Fruit fly (Drosophila melanogaster) whole organism, embryonic: ENCODE measurements around the gene dock.

Experiments
- Atf3 ChIP-seq: fragments of 200-800 bp; sonication (Bioruptor generic); optimal IDR thresholded peaks from 3 replicates; lab custom pipeline; 2016; ENCODE audit warnings: missing biosample characterization, missing genetic modification characterization
- Awh ChIP-seq: fragments of 200-800 bp; sonication (Bioruptor generic); IDR thresholded peaks from 2 replicates; pipeline ENCODE4, ENCODE4 v1.3.6; 2022; ENCODE audit warnings: missing biosample characterization, missing genetic modification characterization
- CG10267 ChIP-seq: fragments of 200-800 bp; sonication (Bioruptor generic); optimal IDR thresholded peaks from 2 replicates; lab custom pipeline; 2018; ENCODE audit warnings: missing biosample characterization, mild to moderate bottlenecking, missing genetic modification characterization, moderate library complexity
- CG12104 ChIP-seq: fragments of 200-800 bp; sonication (Bioruptor generic); optimal IDR thresholded peaks from 3 replicates; lab custom pipeline; 2016; ENCODE audit warnings: missing biosample characterization, missing genetic modification characterization
- CG12659 ChIP-seq: fragments of 200-800 bp; sonication (Bioruptor generic); optimal IDR thresholded peaks from 3 replicates; lab custom pipeline; 2017; ENCODE audit warnings: mild to moderate bottlenecking, missing biosample characterization, missing genetic modification reagents, missing genetic modification characterization
- CG12769 ChIP-seq: fragments of 200-800 bp; sonication (Bioruptor generic); optimal IDR thresholded peaks from 2 replicates; lab custom pipeline; 2019; ENCODE audit warnings: missing biosample characterization, mild to moderate bottlenecking, missing genetic modification characterization, moderate library complexity
- CG13894 ChIP-seq: fragments of 200-800 bp; sonication (Bioruptor generic); optimal IDR thresholded peaks from 3 replicates; lab custom pipeline; 2018; ENCODE audit warnings: missing biosample characterization, mild to moderate bottlenecking, missing genetic modification characterization, moderate library complexity
- CG16813 ChIP-seq: fragments of 200-800 bp; sonication (Bioruptor generic); IDR thresholded peaks from 3 replicates; pipeline ENCODE4 v1.3.6; 2022; ENCODE audit warnings: missing biosample characterization, missing genetic modification characterization; ENCODE audit not compliant: partially characterized antibody
- CG17359 ChIP-seq: fragments of 200-800 bp; sonication (Bioruptor generic); optimal IDR thresholded peaks from 3 replicates; lab custom pipeline; 2018; ENCODE audit warnings: missing biosample characterization, mild to moderate bottlenecking, missing genetic modification characterization, moderate library complexity
- CG17568 ChIP-seq: fragments of 200-800 bp; sonication (Bioruptor generic); optimal IDR thresholded peaks from 2 replicates; lab custom pipeline; 2018; ENCODE audit warnings: missing biosample characterization, mild to moderate bottlenecking, missing genetic modification characterization, moderate library complexity
- CG1792 ChIP-seq: fragments of 200-800 bp; sonication (Bioruptor generic); optimal IDR thresholded peaks from 2 replicates; lab custom pipeline; 2016; ENCODE audit warnings: missing biosample characterization, missing genetic modification characterization
- CG2712 ChIP-seq: fragments of 200-800 bp; optimal IDR thresholded peaks from 3 replicates; lab custom pipeline; 2019; ENCODE audit warnings: missing biosample characterization, mild to moderate bottlenecking, missing genetic modification characterization, moderate library complexity
- CG3065 ChIP-seq: fragments of 200-800 bp; sonication (Bioruptor generic); optimal IDR thresholded peaks from 2 replicates; lab custom pipeline; 2016; ENCODE audit warnings: missing biosample characterization, missing genetic modification characterization
- CG31365 ChIP-seq: fragments of 200-800 bp; sonication (Bioruptor generic); optimal IDR thresholded peaks from 2 replicates; lab custom pipeline; 2018; ENCODE audit warnings: missing biosample characterization, mild to moderate bottlenecking, missing genetic modification characterization
- CG3281 ChIP-seq: fragments of 200-800 bp; sonication (Bioruptor generic); optimal IDR thresholded peaks from 3 replicates; lab custom pipeline; 2017; ENCODE audit warnings: missing biosample characterization, mild to moderate bottlenecking, missing genetic modification characterization
- CG3407 ChIP-seq: fragments of 200-800 bp; sonication (Bioruptor generic); optimal IDR thresholded peaks from 2 replicates; lab custom pipeline; 2018; ENCODE audit warnings: missing biosample characterization, mild to moderate bottlenecking, missing genetic modification characterization
- CG4820 ChIP-seq: fragments of 200-800 bp; sonication (Bioruptor generic); optimal IDR thresholded peaks from 3 replicates; lab custom pipeline; 2016; ENCODE audit warnings: missing biosample characterization, missing genetic modification characterization
- CG6272 ChIP-seq: fragments of 200-800 bp; sonication (Bioruptor generic); IDR thresholded peaks from 2 replicates; pipeline ENCODE4 v1.3.6; 2022; ENCODE audit warnings: missing biosample characterization, missing genetic modification characterization
- CG6654 ChIP-seq: fragments of 200-800 bp; sonication (Bioruptor generic); optimal IDR thresholded peaks from 2 replicates; lab custom pipeline; 2017; ENCODE audit warnings: missing biosample characterization, mild to moderate bottlenecking, missing genetic modification characterization
- CG8281 ChIP-seq: fragments of 200-800 bp; sonication (Bioruptor generic); optimal IDR thresholded peaks from 2 replicates; lab custom pipeline; 2018; ENCODE audit warnings: missing biosample characterization, mild to moderate bottlenecking, missing genetic modification characterization, moderate library complexity
- CG8290 ChIP-seq, 3 experiments: fragments of 200-800 bp; sonication (Bioruptor generic); optimal IDR thresholded peaks; 2 replicates each; lab custom pipeline; 2016 to 2019; ENCODE audit warnings: missing biosample characterization in 3 of 3, missing genetic modification characterization in 3 of 3, mild to moderate bottlenecking in 2 of 3, moderate library complexity in 1 of 3
- CG9609 ChIP-seq: fragments of 200-800 bp; sonication (Bioruptor generic); optimal IDR thresholded peaks from 3 replicates; lab custom pipeline; 2016; ENCODE audit warnings: missing biosample characterization, missing genetic modification characterization
- CG9727 ChIP-seq: fragments of 200-800 bp; sonication (Bioruptor generic); optimal IDR thresholded peaks from 3 replicates; lab custom pipeline; 2017; ENCODE audit warnings: missing biosample characterization, mild to moderate bottlenecking, missing genetic modification characterization
- CoRest ChIP-seq: fragments of 200-800 bp; sonication (Bioruptor generic); optimal IDR thresholded peaks from 3 replicates; lab custom pipeline; 2018; ENCODE audit warnings: missing biosample characterization, mild to moderate bottlenecking, missing genetic modification characterization, moderate library complexity
- Dbx ChIP-seq: fragments of 200-800 bp; sonication (Bioruptor generic); IDR thresholded peaks from 3 replicates; pipeline ENCODE4 v1.3.6; 2022; ENCODE audit warnings: missing biosample characterization, missing genetic modification characterization
- Deaf1 ChIP-seq: fragments of 200-800 bp; optimal IDR thresholded peaks from 3 replicates; lab custom pipeline; 2019; ENCODE audit warnings: missing biosample characterization, mild to moderate bottlenecking, missing genetic modification characterization, moderate library complexity
- Dref ChIP-seq: fragments of 200-800 bp; sonication (Bioruptor generic); IDR thresholded peaks from 2 replicates; pipeline ENCODE4 v1.3.6; 2022; ENCODE audit warnings: missing biosample characterization, missing genetic modification characterization
- ERR ChIP-seq: fragments of 200-800 bp; sonication (Bioruptor generic); optimal IDR thresholded peaks from 2 replicates; lab custom pipeline; 2016; ENCODE audit warnings: missing biosample characterization, missing genetic modification characterization
- Ets65A ChIP-seq: fragments of 200-800 bp; sonication (Bioruptor generic); peaks from one replicate; lab custom pipeline; 2016; ENCODE audit warnings: missing biosample characterization, missing genetic modification characterization
- Fer1 ChIP-seq: fragments of 200-800 bp; sonication (Bioruptor generic); optimal IDR thresholded peaks from 2 replicates; lab custom pipeline; 2017; ENCODE audit warnings: missing biosample characterization, mild to moderate bottlenecking, missing genetic modification characterization
- Gsc ChIP-seq: fragments of 200-800 bp; sonication (Bioruptor generic); IDR thresholded peaks from 2 replicates; pipeline ENCODE4 v1.3.6; 2022; ENCODE audit warnings: missing biosample characterization, missing genetic modification characterization
- HmgZ ChIP-seq: fragments of 200-800 bp; sonication (Bioruptor generic); optimal IDR thresholded peaks from 2 replicates; lab custom pipeline; 2018; ENCODE audit warnings: missing biosample characterization, mild to moderate bottlenecking, missing genetic modification characterization
- Lhr ChIP-seq: fragments of 200-800 bp; sonication (Bioruptor generic); optimal IDR thresholded peaks from 3 replicates; lab custom pipeline; 2017; ENCODE audit warnings: mild to moderate bottlenecking, missing biosample characterization, missing genetic modification reagents, missing genetic modification characterization
- NFAT ChIP-seq: fragments of 200-800 bp; sonication (Bioruptor generic); IDR thresholded peaks from 2 replicates; pipeline ENCODE4 v1.3.6; 2022; ENCODE audit warnings: missing biosample characterization, missing genetic modification characterization
- PHDP ChIP-seq: fragments of 200-800 bp; sonication (Bioruptor generic); optimal IDR thresholded peaks from 3 replicates; lab custom pipeline; 2018; ENCODE audit warnings: missing biosample characterization, mild to moderate bottlenecking, missing genetic modification characterization, moderate library complexity
- Sry-β ChIP-seq: fragments of 200-800 bp; sonication (Bioruptor generic); optimal IDR thresholded peaks from 2 replicates; lab custom pipeline; 2018; ENCODE audit warnings: missing biosample characterization, mild to moderate bottlenecking, missing genetic modification characterization, moderate library complexity
- Xbp1 ChIP-seq: fragments of 200-800 bp; sonication (Bioruptor generic); optimal IDR thresholded peaks from 3 replicates; lab custom pipeline; 2016; ENCODE audit warnings: missing biosample characterization, mild to moderate bottlenecking, missing genetic modification characterization
- cg ChIP-seq: fragments of 200-800 bp; sonication (Bioruptor generic); optimal IDR thresholded peaks from 3 replicates; lab custom pipeline; 2019; ENCODE audit warnings: missing biosample characterization, mild to moderate bottlenecking, missing genetic modification characterization, moderate library complexity
- dmrt99B ChIP-seq: fragments of 200-800 bp; sonication (Bioruptor generic); optimal IDR thresholded peaks from 2 replicates; lab custom pipeline; 2018; ENCODE audit warnings: missing biosample characterization, mild to moderate bottlenecking, missing genetic modification characterization, moderate library complexity
- ftz-f1 ChIP-seq: fragments of 200-800 bp; sonication (Bioruptor generic); optimal IDR thresholded peaks from 2 replicates; lab custom pipeline; 2016; ENCODE audit warnings: missing biosample characterization, missing genetic modification characterization
- fu2 ChIP-seq: fragments of 200-800 bp; sonication (Bioruptor generic); optimal IDR thresholded peaks from 2 replicates; lab custom pipeline; 2016; ENCODE audit warnings: missing biosample characterization, missing genetic modification characterization
- hb ChIP-seq: fragments of 200-800 bp; sonication (Bioruptor generic); IDR thresholded peaks from 3 replicates; pipeline ENCODE4 v1.3.6; 2022; ENCODE audit warnings: missing biosample characterization, missing genetic modification characterization; ENCODE audit not compliant: partially characterized antibody
- jumu ChIP-seq: fragments of 200-800 bp; sonication (Bioruptor generic); optimal IDR thresholded peaks from 3 replicates; lab custom pipeline; 2016; ENCODE audit warnings: missing biosample characterization, missing genetic modification characterization
- mirr ChIP-seq: fragments of 200-800 bp; sonication (Bioruptor generic); optimal IDR thresholded peaks from 3 replicates; lab custom pipeline; 2018; ENCODE audit warnings: missing biosample characterization, mild to moderate bottlenecking, missing genetic modification characterization
- nmo ChIP-seq: fragments of 200-800 bp; sonication (Bioruptor generic); optimal IDR thresholded peaks from 2 replicates; lab custom pipeline; 2018; ENCODE audit warnings: missing biosample characterization, mild to moderate bottlenecking, missing genetic modification characterization, moderate library complexity
- peb ChIP-seq: fragments of 200-800 bp; sonication (Bioruptor generic); IDR thresholded peaks from 2 replicates; pipeline ENCODE4 v1.3.6; 2022; ENCODE audit warnings: missing biosample characterization, missing genetic modification characterization
- row ChIP-seq: fragments of 200-800 bp; sonication (Bioruptor generic); IDR thresholded peaks from 3 replicates; pipeline ENCODE4 v1.3.6; 2022; ENCODE audit warnings: missing biosample characterization, missing genetic modification characterization
- sd ChIP-seq: fragments of 200-800 bp; sonication (Bioruptor generic); optimal IDR thresholded peaks from 3 replicates; lab custom pipeline; 2018; ENCODE audit warnings: missing biosample characterization, mild to moderate bottlenecking, missing genetic modification characterization, moderate library complexity
- sna ChIP-seq: fragments of 200-800 bp; sonication (Bioruptor generic); IDR thresholded peaks from 2 replicates; pipeline ENCODE4 v1.3.6; 2022; ENCODE audit warnings: missing biosample characterization, missing genetic modification characterization; ENCODE audit not compliant: partially characterized antibody
- yki ChIP-seq: fragments of >200 bp; optimal IDR thresholded peaks from 3 replicates; lab custom pipeline; 2018

dock gene

DNA sequence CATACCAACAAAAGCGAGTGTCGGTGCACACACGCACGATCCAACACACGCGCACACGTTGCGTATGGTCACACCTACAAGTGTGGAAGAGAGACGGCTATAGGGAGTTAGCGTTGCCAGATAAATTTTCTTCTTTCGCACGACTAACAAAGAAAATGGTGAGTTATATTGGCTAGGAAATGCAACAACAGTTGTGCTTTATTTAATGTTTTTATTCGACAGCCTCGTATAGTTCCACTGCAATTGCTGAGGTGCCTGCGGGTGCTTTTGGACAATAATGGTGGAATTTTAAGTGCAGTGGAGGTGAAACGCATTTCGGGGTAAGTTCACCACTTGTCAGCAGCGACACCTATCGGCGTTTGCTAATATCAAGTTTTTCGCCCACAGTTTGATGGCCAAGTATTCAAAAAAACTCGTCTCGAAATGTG lies 45.7 kb downstream of the dock start (continued):
- TF ChIP-seq CG8281 (no peak), dmrt99B (no peak), CG6654 (GFP tag; lab: Kevin White, UChicago) (peak; percentile 86), Deaf1 (tag; lab: Kevin White, UChicago) (peak; percentile 1), Sry-β (GFP tag; lab: Kevin White, UChicago) (peak; percentile 10), CG3281 (GFP tag; lab: Kevin White, UChicago) (peak; percentile 17), yki (lab: Kevin White, UChicago) (no peak), CG8290 (GFP tag; optimal IDR thresholded peaks at IDR 0.05; lab: Kevin White, UChicago) (no peak), CG8290 (tag; optimal IDR thresholded peaks at IDR 0.05; lab: Kevin White, UChicago) (peak in 1 of 2 experiments; percentile 52), CG12104 (GFP tag; lab: Kevin White, UChicago) (peak; percentile 34), CG3407 (GFP tag; lab: Kevin White, UChicago) (no peak), CG12769 (tag; lab: Kevin White, UChicago) (peak; percentile 53), CG13894 (tag; lab: Kevin White, UChicago) (peak; percentile 63), NFAT (GFP tag; lab: Robert Waterston, UW) (peak; percentile 51; the same call in 1 of the 2 replicates), CG6272 (GFP tag; lab: Robert Waterston, UW) (no peak), Atf3 (GFP tag; lab: Kevin White, UChicago) (peak; percentile 30), row (GFP tag; lab: Robert Waterston, UW) (peak; percentile 8; the same call in 1 of the 3 replicates), fu2 (GFP tag; lab: Kevin White, UChicago) (no peak), CG3065 (GFP tag; lab: Kevin White, UChicago) (peak; percentile 1), Xbp1 (GFP tag; lab: Kevin White, UChicago) (peak; percentile 6), CoRest (tag; lab: Kevin White, UChicago) (no peak), CG12659 (GFP tag; lab: Kevin White, UChicago) (no peak), HmgZ (tag; lab: Kevin White, UChicago) (peak; percentile 36), CG2712 (peak; percentile 18), CG1792 (no peak), CG10267 (tag; lab: Kevin White, UChicago) (peak; percentile 12), Lhr (GFP tag; lab: Kevin White, UChicago) (no peak), sd (tag; lab: Kevin White, UChicago) (peak; percentile 68), CG4820 (GFP tag; lab: Kevin White, UChicago) (peak; percentile 17), PHDP (tag; lab: Kevin White, UChicago) (no peak), nmo (GFP tag; lab: Kevin White, UChicago) (peak; percentile 25), Ets65A (GFP tag; lab: Kevin White, UChicago) (peak; percentile 87), ERR (GFP tag; lab: Kevin White, UChicago) (peak; percentile 30), ftz-f1 (peak; percentile 30), Gsc (no peak), hb (GFP tag; lab: Robert Waterston, UW) (no peak), CG17568 (no peak), Fer1 (peak; percentile 43), jumu (GFP tag; lab: Kevin White, UChicago) (peak; percentile 61), cg (GFP tag; lab: Kevin White, UChicago) (peak; percentile 95), Awh (GFP tag; lab: Robert Waterston, UW) (no peak), CG31365 (tag; lab: Kevin White, UChicago) (no peak), CG9727 (GFP tag; lab: Kevin White, UChicago) (no peak), mirr (GFP tag; lab: Kevin White, UChicago) (peak; percentile 20), CG17359 (tag; lab: Kevin White, UChicago) (no peak), sna (GFP tag; lab: Robert Waterston, UW) (no peak), peb (GFP tag; lab: Robert Waterston, UW) (no peak), CG9609 (GFP tag; lab: Kevin White, UChicago) (peak; percentile 39), Dref (GFP tag; lab: Robert Waterston, UW) (peak; percentile 29; the same call in 1 of the 2 replicates), Dbx (GFP tag; lab: Robert Waterston, UW) (peak; percentile 26; the same call in 1 of the 3 replicates), CG16813 (GFP tag; lab: Robert Waterston, UW) (peak; percentile 10; the same call in 1 of the 3 replicates)
